Worm (Caenorhabditis elegans) whole organism, L1 larva: ENCODE measurements around the gene B0244.6.

ENCODE experiments used
- ama-1 ChIP-seq: fragments of 150-350 bp; optimal IDR thresholded peaks from 2 replicates; lab custom pipeline; 2014
- ceh-90 ChIP-seq: sonication (generic microtip); optimal IDR thresholded peaks from 2 replicates; lab custom pipeline; 2016; ENCODE audit warnings: missing genetic modification characterization, missing compliant biosample characterization
- elt-2 ChIP-seq: sonication (generic microtip); optimal IDR thresholded peaks from 2 replicates; lab custom pipeline; 2016; ENCODE audit warnings: missing genetic modification characterization, mild to moderate bottlenecking, inconsistent platforms, missing compliant biosample characterization, missing genetic modification reagents
- nhr-237 ChIP-seq: fragments of 150-350 bp; optimal IDR thresholded peaks from 2 replicates; lab custom pipeline; 2014; ENCODE audit warnings: missing biosample characterization, missing genetic modification characterization
- pax-3 ChIP-seq: fragments of 200-800 bp; sonication (Bioruptor generic); optimal IDR thresholded peaks from 2 replicates; lab custom pipeline; 2018; ENCODE audit warnings: mild to moderate bottlenecking, missing genetic modification characterization, moderate library complexity, missing compliant biosample characterization
- pqm-1 ChIP-seq: sonication (generic microtip); optimal IDR thresholded peaks from 3 replicates; lab custom pipeline; 2017; ENCODE audit warnings: missing biosample characterization, missing genetic modification characterization
- unc-62 ChIP-seq: fragments of 150-350 bp; optimal IDR thresholded peaks from 2 replicates; lab custom pipeline; 2014; ENCODE audit warnings: missing biosample characterization, missing genetic modification reagents, missing genetic modification characterization

- TF ChIP-seq unc-62 (GFP tag; lab: Kevin White, UChicago) (no peak), pqm-1 (tag; lab: Kevin White, UChicago) (no peak), ceh-90 (tag; lab: Kevin White, UChicago) (no peak), ama-1 (lab: Kevin White, UChicago) (no peak), elt-2 (no peak), pax-3 (tag; lab: Kevin White, UChicago) (no peak), nhr-237 (tag; lab: Kevin White, UChicago) (no peak)
Observed at ce11 chrIII:5737708-5738107, at the start of gene B0244.6.
